Fruit fly (Drosophila melanogaster) whole organism, larva: Measurements from ENCODE around the gene CG2129.

Experiments used
- noc ChIP-seq: fragments of 200-800 bp; sonication (Bioruptor generic); optimal IDR thresholded peaks from 3 replicates; lab custom pipeline; 2019; ENCODE audit warnings: missing biosample characterization, mild to moderate bottlenecking, missing genetic modification characterization, moderate library complexity

CG2129 gene

dm6 chrX:8122834-8123233 is 22.8 kb upstream of the CG2129 start:
- TF ChIP-seq noc (tag; lab: Kevin White, UChicago): no peak

- TF ChIP-seq noc (tag; lab: Kevin White, UChicago): no peak
Observed at dm6 chrX:8125224-8125649, 20.4 kb upstream of the CG2129 start.

dm6 chrX:8126149-8126548 is 19.5 kb upstream of the CG2129 start:
- no peak for TF ChIP-seq noc (tag; lab: Kevin White, UChicago)

dm6 chrX:8128133-8128532 is 17.5 kb upstream of the CG2129 start:
- TF ChIP-seq noc (tag; lab: Kevin White, UChicago): no peak

- no peak for TF ChIP-seq noc (tag; lab: Kevin White, UChicago)
Observed at dm6 chrX:8129204-8129997, 16.2 kb upstream of the CG2129 start, which contains the start of gene CG2116. TSS of gene CG2116 (plus strand) at chrX:8129812.

- peak; percentile 68 for TF ChIP-seq noc (tag; lab: Kevin White, UChicago)
Observed at dm6 chrX:8131693-8132313, 13.8 kb upstream of the CG2129 start, which contains the start of gene CG10958. TSS of gene CG10958 (plus strand) at chrX:8132285.

- no peak for TF ChIP-seq noc (tag; lab: Kevin White, UChicago)
Observed at dm6 chrX:8135420-8135874, 10.2 kb upstream of the CG2129 start, which contains the start of the genes cyr and CG2120. TSS of gene cyr (minus strand) at chrX:8135713. TSS of gene CG2120 (plus strand) at chrX:8135824.

dm6 chrX:8137285-8137684 is 8.4 kb upstream of the CG2129 start:
- no peak for TF ChIP-seq noc (tag; lab: Kevin White, UChicago)

dm6 chrX:8140707-8141106 is 4.9 kb upstream of the CG2129 start:
- TF ChIP-seq noc (tag; lab: Kevin White, UChicago): no peak

- peak; percentile 45 for TF ChIP-seq noc (tag; lab: Kevin White, UChicago)
Observed at dm6 chrX:8141353-8142066, 4.1 kb upstream of the CG2129 start.

dm6 chrX:8142067-8142462 is 3.6 kb upstream of the CG2129 start, which contains the start of gene Smox:
TSS of gene Smox (minus strand) at chrX:8142279.
- TF ChIP-seq noc (tag; lab: Kevin White, UChicago): no peak

dm6 chrX:8143537-8143936 is 2.1 kb upstream of the CG2129 start, which contains the start of gene CG17982:
TSS of gene CG17982 (minus strand) at chrX:8143835.
- peak; percentile 91 for TF ChIP-seq noc (tag; lab: Kevin White, UChicago)

- no peak for TF ChIP-seq noc (tag; lab: Kevin White, UChicago)
Observed at dm6 chrX:8147649-8148048, 2.0 kb downstream of the CG2129 start, which contains the start of gene CG15336. TSS of gene CG15336 (plus strand) at chrX:8147949.

- no peak for TF ChIP-seq noc (tag; lab: Kevin White, UChicago)
Observed at dm6 chrX:8148556-8148955, 2.9 kb downstream of the CG2129 start, which contains the start of gene CG10959. TSS of gene CG10959 (plus strand) at chrX:8148783.

- TF ChIP-seq noc (tag; lab: Kevin White, UChicago): no peak
Observed at dm6 chrX:8152077-8152476, 6.4 kb downstream of the CG2129 start, which contains the start of gene Gbeta5. TSS of gene Gbeta5 (minus strand) at chrX:8152275.
